Fruit fly (Drosophila melanogaster): ENCODE results near the gene Bka.
A peak's percentile ranks its signal among the peaks of the same experiment; 100 is the strongest.

Gene Bka

DNA sequence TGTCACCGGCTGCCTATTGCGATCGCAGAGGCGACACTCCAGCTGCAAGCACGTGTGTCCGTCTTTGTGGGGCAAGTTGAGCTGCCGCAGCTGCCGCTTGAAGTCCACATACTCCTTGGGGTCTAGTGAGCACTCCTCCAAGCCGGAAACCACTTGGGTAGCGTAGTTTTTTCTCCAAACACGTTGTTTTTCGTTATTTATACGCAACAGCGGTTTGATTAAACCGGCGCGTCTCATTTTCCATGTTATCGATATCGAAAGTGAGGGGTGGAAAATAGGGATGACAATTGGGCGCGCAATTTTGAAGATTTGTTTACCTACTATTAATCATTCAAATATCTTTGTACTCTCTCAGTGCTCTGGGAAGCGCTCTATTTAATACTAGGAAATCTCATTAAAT, 1.9 kb upstream of the Bka start, which contains the start of gene mtDNA-helicase (continued):
- TF ChIP-seq CG15601 (tag; optimal IDR thresholded peaks at IDR 0.05) (no peak), Rx (GFP tag; IDR thresholded peaks at IDR 0.05) (no peak), CG30020 (tag; optimal IDR thresholded peaks at IDR 0.05) (no peak), CG1603 (tag; optimal IDR thresholded peaks at IDR 0.05) (peak; percentile 37), chinmo (GFP tag; IDR thresholded peaks at IDR 0.05; ENCODE audit: partially characterized antibody) (no peak), CG9876 (GFP tag; optimal IDR thresholded peaks at IDR 0.05) (no peak), CG9932 (GFP tag; IDR thresholded peaks at IDR 0.05) (no peak), CG8478 (optimal IDR thresholded peaks at IDR 0.05) (no peak), corto (GFP tag; optimal IDR thresholded peaks at IDR 0.05) (no peak), CkIIα-i1 (GFP tag; IDR thresholded peaks at IDR 0.05) (no peak), amos (GFP tag; IDR thresholded peaks at IDR 0.05; ENCODE audit: partially characterized antibody) (peak; percentile 33; the same call in 1 of the 2 replicates), CG8924 (tag; optimal IDR thresholded peaks at IDR 0.05) (no peak), Oli (tag; optimal IDR thresholded peaks at IDR 0.05) (no peak), CG13775 (GFP tag; optimal IDR thresholded peaks at IDR 0.05) (no peak), abd-A (tag; optimal IDR thresholded peaks at IDR 0.05) (no peak), D (optimal IDR thresholded peaks at IDR 0.05) (no peak), D (GFP tag; optimal IDR thresholded peaks at IDR 0.05) (no peak), crp (GFP tag; optimal IDR thresholded peaks at IDR 0.05) (peak in 1 of 2 experiments; percentile 34), Drgx (GFP tag; IDR thresholded peaks at IDR 0.05) (no peak), CG43689 (GFP tag; IDR thresholded peaks at IDR 0.05) (no peak), Dref (GFP tag; IDR thresholded peaks at IDR 0.05) (peak; percentile 72), onecut (GFP tag; IDR thresholded peaks at IDR 0.05) (no peak)

DNA sequence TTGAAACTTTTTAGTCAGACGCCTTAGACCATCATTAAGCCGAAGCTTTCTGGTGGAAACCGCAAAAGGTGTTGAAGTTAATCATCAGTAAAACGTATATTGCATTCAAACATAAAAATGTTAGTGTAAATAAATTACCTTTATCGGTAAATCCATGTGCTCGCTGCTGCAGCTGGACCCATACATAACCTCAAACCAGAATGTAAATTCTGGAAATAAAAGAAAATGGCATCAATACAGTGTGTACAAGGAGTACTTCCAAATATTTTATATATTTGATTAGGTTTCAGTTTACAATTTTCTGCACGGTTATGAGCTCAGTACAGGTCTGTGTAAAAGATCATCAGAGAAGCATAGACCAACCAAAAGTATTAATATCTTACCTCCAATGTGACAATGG, 894 bp upstream of the Bka start:
- TF ChIP-seq bigmax (GFP tag; optimal IDR thresholded peaks at IDR 0.05) (peak; percentile 91), CG18011 (GFP tag; optimal IDR thresholded peaks at IDR 0.05) (no peak), Ets65A (GFP tag) (peak; percentile 70), CG16779 (GFP tag; IDR thresholded peaks at IDR 0.05) (0 out of 2 replicates have a peak, but pooled peaks have one; percentile 22)

- TF ChIP-seq B-H2 (GFP tag; optimal IDR thresholded peaks at IDR 0.05): peak; percentile 77
- TF ChIP-seq pho (GFP tag; optimal IDR thresholded peaks at IDR 0.05): peak; percentile 31
- TF ChIP-seq seq (GFP tag; IDR thresholded peaks at IDR 0.05): peak; percentile 27; the same call in 1 of the 2 replicates
- TF ChIP-seq klu (GFP tag; IDR thresholded peaks at IDR 0.05): no peak
- TF ChIP-seq chif (GFP tag; optimal IDR thresholded peaks at IDR 0.05): peak in 1 of 2 experiments; percentile 24
- TF ChIP-seq H15 (GFP tag; IDR thresholded peaks at IDR 0.05): no peak
- TF ChIP-seq CG16779 (GFP tag; IDR thresholded peaks at IDR 0.05): no peak
- no peak for TF ChIP-seq CG10274 (GFP tag; optimal IDR thresholded peaks at IDR 0.05)
- peak; percentile 47 for TF ChIP-seq oc (tag; optimal IDR thresholded peaks at IDR 0.05)
- TF ChIP-seq C15 (GFP tag; IDR thresholded peaks at IDR 0.05): no peak
- no peak for TF ChIP-seq Elba2 (GFP tag; optimal IDR thresholded peaks at IDR 0.05)
- TF ChIP-seq Stat92E (GFP tag; optimal IDR thresholded peaks at IDR 0.05): peak in 1 of 3 experiments; percentile 22
- TF ChIP-seq bcd (GFP tag; optimal IDR thresholded peaks at IDR 0.05): peak; percentile 9
- peak; percentile 43; the same call in 1 of the 2 replicates for TF ChIP-seq CG31441 (GFP tag; IDR thresholded peaks at IDR 0.05)
- TF ChIP-seq CG4617 (GFP tag; optimal IDR thresholded peaks at IDR 0.05; ENCODE audit: borderline replicate concordance): peak; percentile 44
- TF ChIP-seq BtbVII (GFP tag; optimal IDR thresholded peaks at IDR 0.05): no peak
- TF ChIP-seq Bdp1 (GFP tag; optimal IDR thresholded peaks at IDR 0.05): no peak
- TF ChIP-seq pzg (GFP tag; optimal IDR thresholded peaks at IDR 0.05): peak; percentile 81
- peak; percentile 67 for TF ChIP-seq PHDP (tag; optimal IDR thresholded peaks at IDR 0.05)
- TF ChIP-seq Eip74EF (GFP tag; optimal IDR thresholded peaks at IDR 0.05): peak in 1 of 2 experiments; percentile 11
- peak; percentile 47 for TF ChIP-seq CG18619 (GFP tag; optimal IDR thresholded peaks at IDR 0.05)
- TF ChIP-seq pita (GFP tag; optimal IDR thresholded peaks at IDR 0.05): no peak
- peak; percentile 33 for TF ChIP-seq CG13624 (GFP tag; optimal IDR thresholded peaks at IDR 0.05)
- TF ChIP-seq ato (GFP tag; IDR thresholded peaks at IDR 0.05; ENCODE audit: partially characterized antibody): peak; percentile 98
These were observed 2.2 kb downstream of the Bka start, which contains the start of gene RpS2 for dm6 chr2L:9897296-9897695. RpS2 (minus strand) TSS chr2L:9897552.
